Fruit fly (Drosophila melanogaster) whole organism, embryonic: ENCODE measurements around the gene Rbp1-like.

Experiments used
- ATbp ChIP-seq: fragments of 200-800 bp; sonication (Bioruptor generic); optimal IDR thresholded peaks from 2 replicates; lab custom pipeline; 2017; ENCODE audit warnings: missing biosample characterization, mild to moderate bottlenecking, missing genetic modification characterization, missing genetic modification reagents
- CG12219 ChIP-seq: fragments of 200-800 bp; sonication (Bioruptor generic); optimal IDR thresholded peaks from 3 replicates; lab custom pipeline; 2018; ENCODE audit warnings: missing biosample characterization, mild to moderate bottlenecking, missing genetic modification characterization
- CG13287 ChIP-seq: fragments of 200-800 bp; sonication (Bioruptor generic); IDR thresholded peaks from 2 replicates; pipeline ENCODE4 v1.3.6; 2022; ENCODE audit warnings: missing biosample characterization, missing genetic modification characterization; ENCODE audit not compliant: partially characterized antibody
- CG13296 ChIP-seq: fragments of 200-800 bp; sonication (Bioruptor generic); optimal IDR thresholded peaks from 3 replicates; lab custom pipeline; 2018; ENCODE audit warnings: missing biosample characterization, mild to moderate bottlenecking, missing genetic modification characterization
- CG17328 ChIP-seq: fragments of 200-800 bp; sonication (Bioruptor generic); IDR thresholded peaks from 2 replicates; pipeline ENCODE4 v1.3.6; 2022; ENCODE audit warnings: missing biosample characterization, missing genetic modification characterization
- CG17385 ChIP-seq: fragments of 200-800 bp; sonication (Bioruptor generic); optimal IDR thresholded peaks from 3 replicates; lab custom pipeline; 2018; ENCODE audit warnings: missing biosample characterization, mild to moderate bottlenecking, missing genetic modification characterization
- CG17829 ChIP-seq: fragments of 200-800 bp; optimal IDR thresholded peaks from 2 replicates; lab custom pipeline; 2019; ENCODE audit warnings: missing biosample characterization, mild to moderate bottlenecking, missing genetic modification characterization, moderate library complexity
- CG2199 ChIP-seq: fragments of 200-800 bp; sonication (Bioruptor generic); IDR thresholded peaks from 3 replicates; pipeline ENCODE4 v1.3.6; 2022; ENCODE audit warnings: missing biosample characterization, missing genetic modification characterization
- CG2875 ChIP-seq: fragments of 200-800 bp; sonication (Bioruptor generic); optimal IDR thresholded peaks from 2 replicates; lab custom pipeline; 2017; ENCODE audit warnings: missing biosample characterization, mild to moderate bottlenecking, missing genetic modification characterization, missing genetic modification reagents
- CG32772 ChIP-seq: fragments of 200-800 bp; sonication (Bioruptor generic); IDR thresholded peaks from 2 replicates; pipeline ENCODE4 v1.3.6; 2022; ENCODE audit warnings: missing biosample characterization, missing genetic modification characterization
- CG4820 ChIP-seq: fragments of 200-800 bp; sonication (Bioruptor generic); optimal IDR thresholded peaks from 3 replicates; lab custom pipeline; 2016; ENCODE audit warnings: missing biosample characterization, missing genetic modification characterization
- CG5245 ChIP-seq: fragments of 200-800 bp; sonication (Bioruptor generic); optimal IDR thresholded peaks from 3 replicates; lab custom pipeline; 2016; ENCODE audit warnings: missing biosample characterization, missing genetic modification characterization
- CG7745 ChIP-seq: fragments of 200-800 bp; sonication (Bioruptor generic); optimal IDR thresholded peaks from 2 replicates; lab custom pipeline; 2018; ENCODE audit warnings: missing biosample characterization, mild to moderate bottlenecking, missing genetic modification characterization, moderate library complexity
- CG7928 ChIP-seq: fragments of 200-800 bp; sonication (Bioruptor generic); optimal IDR thresholded peaks from 2 replicates; lab custom pipeline; 2017; ENCODE audit warnings: missing biosample characterization, mild to moderate bottlenecking, missing genetic modification characterization
- CG8388 ChIP-seq: fragments of 200-800 bp; sonication (Bioruptor generic); optimal IDR thresholded peaks from 2 replicates; lab custom pipeline; 2019; ENCODE audit warnings: missing biosample characterization, mild to moderate bottlenecking, missing genetic modification characterization, moderate library complexity
- CG8765 ChIP-seq: fragments of 200-800 bp; sonication (Bioruptor generic); IDR thresholded peaks from 2 replicates; pipeline ENCODE4 v1.3.6; 2022; ENCODE audit warnings: missing biosample characterization, missing genetic modification characterization
- CG9932 ChIP-seq: fragments of 200-800 bp; sonication (Bioruptor generic); IDR thresholded peaks from 2 replicates; pipeline ENCODE4 v1.3.6; 2022; ENCODE audit warnings: missing biosample characterization, missing genetic modification characterization
- D ChIP-seq, 2 experiments: fragments of 200-800 bp in 1 of 2; fragments of >200 bp in 1 of 2; sonication (Bioruptor generic) in 1 of 2; optimal IDR thresholded peaks; 2 replicates in 1 of 2; 3 replicates in 1 of 2; lab custom pipeline; 2017; ENCODE audit warnings: mild to moderate bottlenecking in 1 of 2, missing biosample characterization in 1 of 2, missing genetic modification characterization in 1 of 2, missing genetic modification reagents in 1 of 2
- Deaf1 ChIP-seq: fragments of 200-800 bp; optimal IDR thresholded peaks from 3 replicates; lab custom pipeline; 2019; ENCODE audit warnings: missing biosample characterization, mild to moderate bottlenecking, missing genetic modification characterization, moderate library complexity
- Dll ChIP-seq: fragments of 200-800 bp; sonication (Bioruptor generic); IDR thresholded peaks from 4 replicates; pipeline ENCODE4 v1.3.6; 2022; ENCODE audit warnings: missing biosample characterization, missing genetic modification characterization; ENCODE audit not compliant: partially characterized antibody
- Doc2 ChIP-seq: fragments of 200-800 bp; sonication (Bioruptor generic); IDR thresholded peaks from 2 replicates; pipeline ENCODE4 v1.3.6; 2022; ENCODE audit warnings: missing biosample characterization, missing genetic modification characterization
- Doc3 ChIP-seq: fragments of 200-800 bp; sonication (Bioruptor generic); IDR thresholded peaks from 3 replicates; pipeline ENCODE4 v1.3.6; 2022; ENCODE audit warnings: missing biosample characterization, missing genetic modification characterization; ENCODE audit not compliant: partially characterized antibody
- E2f2 ChIP-seq: fragments of 200-800 bp; sonication (Bioruptor generic); IDR thresholded peaks from 2 replicates; pipeline ENCODE4 v1.3.6; 2022; ENCODE audit warnings: missing biosample characterization, missing genetic modification characterization
- ERR ChIP-seq: fragments of 200-800 bp; sonication (Bioruptor generic); optimal IDR thresholded peaks from 2 replicates; lab custom pipeline; 2016; ENCODE audit warnings: missing biosample characterization, missing genetic modification characterization
- Fer3 ChIP-seq: fragments of 200-800 bp; sonication (Bioruptor generic); optimal IDR thresholded peaks from 2 replicates; lab custom pipeline; 2018; ENCODE audit warnings: missing biosample characterization, mild to moderate bottlenecking, missing genetic modification characterization, moderate library complexity
- MBD-R2 ChIP-seq: fragments of 200-800 bp; sonication (Bioruptor generic); IDR thresholded peaks from 2 replicates; pipeline ENCODE4 v1.3.6; 2022; ENCODE audit warnings: missing biosample characterization, missing genetic modification characterization
- Mad ChIP-seq: fragments of 200-800 bp; sonication (Bioruptor generic); optimal IDR thresholded peaks from 2 replicates; lab custom pipeline; 2016; ENCODE audit warnings: missing biosample characterization, missing genetic modification characterization
- Rfx ChIP-seq: fragments of 200-800 bp; sonication (Bioruptor generic); IDR thresholded peaks from 2 replicates; pipeline ENCODE4 v1.3.6; 2022; ENCODE audit warnings: missing biosample characterization, missing genetic modification characterization
- chm ChIP-seq: fragments of 200-800 bp; sonication (Bioruptor generic); IDR thresholded peaks from 2 replicates; pipeline ENCODE4 v1.3.6; 2022; ENCODE audit warnings: missing biosample characterization, missing genetic modification characterization
- croc ChIP-seq: fragments of 200-800 bp; sonication (Bioruptor generic); conservative IDR thresholded peaks from 3 replicates; pipeline ENCODE4 v1.3.6; 2022; ENCODE audit warnings: missing biosample characterization, missing genetic modification characterization
- danr ChIP-seq: fragments of 200-800 bp; sonication (Bioruptor generic); IDR thresholded peaks from 2 replicates; pipeline ENCODE4 v1.3.6; 2022; ENCODE audit warnings: missing biosample characterization, missing genetic modification characterization
- dysf ChIP-seq: fragments of 200-800 bp; sonication (Bioruptor generic); IDR thresholded peaks from 3 replicates; pipeline ENCODE4 v1.3.6; 2022; ENCODE audit warnings: missing biosample characterization, missing genetic modification characterization
- eyg ChIP-seq: fragments of 200-800 bp; sonication (Bioruptor generic); optimal IDR thresholded peaks from 3 replicates; lab custom pipeline; 2016; ENCODE audit warnings: missing biosample characterization, missing genetic modification characterization
- gem ChIP-seq: fragments of 200-800 bp; sonication (Bioruptor generic); optimal IDR thresholded peaks from 2 replicates; lab custom pipeline; 2019; ENCODE audit warnings: missing biosample characterization, mild to moderate bottlenecking, missing genetic modification characterization, moderate library complexity
- gsb-n ChIP-seq: fragments of 200-800 bp; sonication (Bioruptor generic); optimal IDR thresholded peaks from 3 replicates; lab custom pipeline; 2018; ENCODE audit warnings: missing biosample characterization, mild to moderate bottlenecking, missing genetic modification characterization
- ind ChIP-seq: fragments of 200-800 bp; sonication (Bioruptor generic); optimal IDR thresholded peaks from 3 replicates; lab custom pipeline; 2016; ENCODE audit warnings: missing biosample characterization, missing genetic modification characterization
- ken ChIP-seq: fragments of 200-800 bp; sonication (Bioruptor generic); IDR thresholded peaks from 3 replicates; pipeline ENCODE4 v1.3.6; 2022; ENCODE audit warnings: missing biosample characterization, missing genetic modification characterization
- lbe ChIP-seq: fragments of 200-800 bp; sonication (Bioruptor generic); optimal IDR thresholded peaks from 2 replicates; lab custom pipeline; 2016; ENCODE audit warnings: missing biosample characterization, mild to moderate bottlenecking, missing genetic modification characterization
- lola ChIP-seq, 3 experiments: fragments of >200 bp in 2 of 3; fragments of 200-800 bp in 1 of 3; sonication (Bioruptor generic) in 1 of 3; optimal IDR thresholded peaks; 2 replicates each; lab custom pipeline; 2017 to 2019; ENCODE audit warnings: missing biosample characterization in 3 of 3, missing genetic modification characterization in 3 of 3, mild to moderate bottlenecking in 1 of 3, moderate library complexity in 1 of 3
- mirr ChIP-seq: fragments of 200-800 bp; sonication (Bioruptor generic); optimal IDR thresholded peaks from 3 replicates; lab custom pipeline; 2018; ENCODE audit warnings: missing biosample characterization, mild to moderate bottlenecking, missing genetic modification characterization
- pan ChIP-seq, 4 experiments: fragments of >200 bp in 3 of 4; fragments of 200-800 bp in 1 of 4; sonication (Bioruptor generic) in 1 of 4; optimal IDR thresholded peaks in 3 of 4; IDR thresholded peaks in 1 of 4; 2 replicates each; pipeline versions ENCODE4 v1.3.6 to Lab custom; 2017 to 2022; ENCODE audit warnings: missing biosample characterization in 2 of 4, missing genetic modification characterization in 2 of 4, mixed read lengths in 1 of 4
- pfk ChIP-seq: fragments of 200-800 bp; sonication (Bioruptor generic); optimal IDR thresholded peaks from 2 replicates; lab custom pipeline; 2018; ENCODE audit warnings: missing biosample characterization, mild to moderate bottlenecking, missing genetic modification characterization, moderate library complexity
- scrt ChIP-seq: fragments of 200-800 bp; sonication (Bioruptor generic); optimal IDR thresholded peaks from 2 replicates; lab custom pipeline; 2018; ENCODE audit warnings: missing biosample characterization, mild to moderate bottlenecking, missing genetic modification characterization, moderate library complexity
- sens-2 ChIP-seq: fragments of 200-800 bp; sonication (Bioruptor generic); IDR thresholded peaks from 2 replicates; pipeline ENCODE4 v1.3.6; 2022; ENCODE audit warnings: missing biosample characterization, missing genetic modification characterization
- tin ChIP-seq: fragments of 200-800 bp; sonication (Bioruptor generic); optimal IDR thresholded peaks from 3 replicates; lab custom pipeline; 2016; ENCODE audit warnings: missing biosample characterization, missing genetic modification characterization
- tup ChIP-seq: fragments of 200-800 bp; sonication (Bioruptor generic); optimal IDR thresholded peaks from 2 replicates; lab custom pipeline; 2016; ENCODE audit warnings: missing biosample characterization, mild to moderate bottlenecking, missing genetic modification characterization, moderate library complexity
- zen ChIP-seq: fragments of 200-800 bp; sonication (Bioruptor generic); optimal IDR thresholded peaks from 3 replicates; lab custom pipeline; 2018; ENCODE audit warnings: missing biosample characterization, mild to moderate bottlenecking, missing genetic modification characterization, moderate library complexity
- zfh1 ChIP-seq: fragments of 200-800 bp; sonication (Bioruptor generic); IDR thresholded peaks from 3 replicates; pipeline ENCODE4 v1.3.6; 2022; ENCODE audit warnings: missing biosample characterization, missing genetic modification characterization

The Rbp1-like gene

dm6 chrX:13368149-13368548, 16.5 kb downstream of the Rbp1-like start, which contains the start of gene dmrt11E (continued):
- TF ChIP-seq scrt (GFP tag; lab: Kevin White, UChicago) (no peak), CG2199 (GFP tag; lab: Robert Waterston, UW) (0 out of 3 replicates have a peak, but pooled peaks have one; percentile 54), Rfx (GFP tag; lab: Robert Waterston, UW) (no peak), Doc3 (GFP tag; lab: Robert Waterston, UW) (no peak), D (optimal IDR thresholded peaks at IDR 0.05; lab: Kevin White, UChicago) (no peak), D (GFP tag; optimal IDR thresholded peaks at IDR 0.05; lab: Kevin White, UChicago) (peak; percentile 64), lola (GFP tag; optimal IDR thresholded peaks at IDR 0.05; lab: Kevin White, UChicago) (peak in 1 of 3 experiments; percentile 75), CG12219 (GFP tag; lab: Kevin White, UChicago) (peak; percentile 55), pan (optimal IDR thresholded peaks at IDR 0.05; lab: Kevin White, UChicago) (no peak), pan (GFP tag; optimal IDR thresholded peaks at IDR 0.05 in 1 of 2, IDR thresholded peaks at IDR 0.05 in 1 of 2) (peak in 1 of 2 experiments; percentile 54), Fer3 (tag; lab: Kevin White, UChicago) (peak; percentile 36), danr (GFP tag; lab: Robert Waterston, UW) (peak; percentile 41; the same call in 1 of the 2 replicates), dysf (peak; percentile 64), mirr (GFP tag; lab: Kevin White, UChicago) (no peak), CG13287 (no peak), CG7745 (tag; lab: Kevin White, UChicago) (no peak), CG8388 (GFP tag; lab: Kevin White, UChicago) (peak; percentile 71), pfk (GFP tag; lab: Kevin White, UChicago) (no peak), ERR (no peak), CG7928 (GFP tag; lab: Kevin White, UChicago) (no peak), tup (no peak), CG9932 (GFP tag; lab: Robert Waterston, UW) (no peak), CG8765 (GFP tag; lab: Robert Waterston, UW) (peak; percentile 66; the same call in 1 of the 2 replicates), zen (peak; percentile 75), croc (peak; percentile 72), chm (peak; percentile 49; the same call in 1 of the 2 replicates), CG4820 (GFP tag; lab: Kevin White, UChicago) (peak; percentile 59), CG13296 (no peak), CG17385 (GFP tag; lab: Kevin White, UChicago) (peak; percentile 43), lbe (GFP tag; lab: Kevin White, UChicago) (no peak), CG2875 (GFP tag; lab: Kevin White, UChicago) (peak; percentile 58), Deaf1 (tag; lab: Kevin White, UChicago) (peak; percentile 56), ATbp (GFP tag; lab: Kevin White, UChicago) (peak; percentile 53), zfh1 (GFP tag; lab: Robert Waterston, UW) (peak; percentile 87), CG5245 (GFP tag; lab: Kevin White, UChicago) (peak; percentile 49), gsb-n (peak; percentile 70), gem (tag; lab: Kevin White, UChicago) (peak; percentile 82), CG32772 (GFP tag; lab: Robert Waterston, UW) (peak; percentile 58; the same call in 1 of the 2 replicates), sens-2 (GFP tag; lab: Robert Waterston, UW) (0 out of 2 replicates have a peak, but pooled peaks have one; percentile 8), E2f2 (0 out of 2 replicates have a peak, but pooled peaks have one; percentile 16), CG17829 (tag; lab: Kevin White, UChicago) (peak; percentile 86), tin (GFP tag; lab: Kevin White, UChicago) (peak; percentile 65), Mad (no peak), ind (GFP tag; lab: Kevin White, UChicago) (peak; percentile 48), Doc2 (GFP tag; lab: Robert Waterston, UW) (no peak), Dll (GFP tag; lab: Robert Waterston, UW) (no peak), CG17328 (GFP tag; lab: Robert Waterston, UW) (peak; percentile 69), MBD-R2 (GFP tag; lab: Robert Waterston, UW) (peak; percentile 18; the same call in 1 of the 2 replicates), ken (GFP tag; lab: Robert Waterston, UW) (peak; percentile 59; the same call in 1 of the 3 replicates), eyg (GFP tag; lab: Kevin White, UChicago) (no peak)
